Worm (Caenorhabditis elegans) whole organism, midembryonic: ENCODE results near the gene tpst-2.

ENCODE experiments used
- cog-1 ChIP-seq: sonication (generic microtip); optimal IDR thresholded peaks from 2 replicates; lab custom pipeline; 2016; ENCODE audit warnings: missing genetic modification characterization, missing compliant biosample characterization
- ztf-23 ChIP-seq: fragments of 200-800 bp; sonication (Bioruptor generic); IDR thresholded peaks from 2 replicates; pipeline ENCODE4 v1.3.6; 2022; ENCODE audit warnings: missing genetic modification reagents, missing genetic modification characterization, missing compliant biosample characterization
- ztf-29 ChIP-seq: fragments of 200-800 bp; sonication (Bioruptor generic); IDR thresholded peaks from 2 replicates; pipeline ENCODE4 v1.3.6; 2022; ENCODE audit warnings: missing genetic modification reagents, missing genetic modification characterization, missing compliant biosample characterization

DNA sequence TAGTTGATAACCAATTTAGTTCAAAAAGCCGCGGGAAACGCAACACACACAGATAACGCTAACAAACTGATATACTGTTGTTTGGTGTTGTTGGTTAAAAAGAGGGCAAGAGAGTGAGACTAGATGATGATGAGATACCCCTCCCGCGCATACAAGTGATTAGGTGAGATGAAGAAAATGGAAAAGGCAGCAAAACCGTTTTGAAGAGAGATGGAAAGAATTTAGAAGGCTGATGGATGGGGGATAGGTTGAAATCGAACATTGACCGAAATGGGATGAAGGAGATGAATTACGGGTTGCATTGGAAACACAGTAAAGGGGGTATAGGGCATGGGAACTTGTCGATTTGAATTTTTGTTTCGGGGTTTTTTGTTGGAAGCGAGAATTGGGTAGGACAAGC, 22.3 kb upstream of the tpst-2 start:
- TF ChIP-seq ztf-29 (no peak), cog-1 (no peak), ztf-23 (GFP tag; lab: Robert Waterston, UW) (no peak)
